Fruit fly (Drosophila melanogaster) whole organism, wandering third instar larva: ENCODE results near the gene Faf2.
A peak's percentile ranks its signal among the peaks of the same experiment; 100 is the strongest.

Experiments used
- Dfd ChIP-seq: fragments of >200 bp; optimal IDR thresholded peaks from 2 replicates; lab custom pipeline; 2017; ENCODE audit warnings: missing biosample characterization, missing genetic modification characterization
- Myc ChIP-seq: fragments of >200 bp; optimal IDR thresholded peaks from 2 replicates; lab custom pipeline; 2017
- Vsx2 ChIP-seq: fragments of 200-300, 225-300 bp; sonication (Bioruptor generic); optimal IDR thresholded peaks from 2 replicates; lab custom pipeline; 2018; ENCODE audit warnings: missing biosample characterization, missing genetic modification characterization; ENCODE audit not compliant: partially characterized antibody
- dmrt93B ChIP-seq: fragments of 200-800 bp; sonication (Bioruptor generic); optimal IDR thresholded peaks from 2 replicates; lab custom pipeline; 2018; ENCODE audit warnings: missing biosample characterization, mild to moderate bottlenecking, missing genetic modification characterization
- foxo ChIP-seq, 2 experiments: fragments of 200-800 bp; sonication (Bioruptor generic); optimal IDR thresholded peaks; 2 replicates in 1 of 2; 3 replicates in 1 of 2; lab custom pipeline; 2016 to 2017; ENCODE audit warnings: missing biosample characterization in 2 of 2, missing genetic modification characterization in 2 of 2
- fru ChIP-seq: fragments of 200-800 bp; sonication (Bioruptor generic); optimal IDR thresholded peaks from 3 replicates; lab custom pipeline; 2016; ENCODE audit warnings: missing biosample characterization, mild to moderate bottlenecking, missing genetic modification characterization
- h ChIP-seq: fragments of 200-800 bp; sonication (Bioruptor generic); optimal IDR thresholded peaks from 3 replicates; lab custom pipeline; 2016; ENCODE audit warnings: missing biosample characterization, mild to moderate bottlenecking, missing genetic modification characterization
- lola ChIP-seq: fragments of >200 bp; optimal IDR thresholded peaks from 2 replicates; lab custom pipeline; 2017; ENCODE audit warnings: missing biosample characterization, missing genetic modification characterization
- psq ChIP-seq: fragments of 200-800 bp; sonication (Bioruptor generic); optimal IDR thresholded peaks from 3 replicates; lab custom pipeline; 2017; ENCODE audit warnings: missing biosample characterization, mild to moderate bottlenecking, missing genetic modification characterization, moderate library complexity

DNA sequence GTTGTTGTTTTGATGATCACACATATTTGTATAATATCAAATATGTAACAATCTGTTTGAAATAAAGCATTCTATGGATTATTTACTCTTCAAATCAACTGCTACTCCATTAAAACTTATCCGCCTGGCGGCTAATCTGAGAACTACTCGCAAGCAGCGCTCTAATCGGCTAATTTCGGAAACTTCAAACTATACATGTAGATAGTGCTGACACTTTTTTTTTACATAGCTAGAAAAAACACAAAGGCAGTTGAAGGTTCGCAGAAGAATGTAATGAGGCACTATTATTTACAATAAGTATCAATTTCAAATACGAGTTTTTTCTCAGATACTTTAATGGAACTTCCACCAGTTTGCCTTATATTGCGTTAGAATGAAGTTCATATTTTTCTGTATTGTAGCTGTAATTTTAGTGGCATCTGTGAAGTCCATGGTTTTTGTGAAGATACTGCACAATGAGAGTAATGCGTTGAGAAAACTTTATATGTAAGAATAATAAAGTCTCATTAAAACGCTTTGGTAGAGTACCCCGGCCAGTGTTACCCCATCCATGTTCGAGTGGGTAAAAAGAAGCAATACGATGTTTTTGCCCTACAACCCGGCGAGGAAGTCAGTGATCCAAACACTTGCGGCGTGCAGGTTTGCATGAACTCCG, 42.4 kb downstream of the Faf2 start:
- TF ChIP-seq h (GFP tag; lab: Kevin White, UChicago) (no peak), Dfd (GFP tag; lab: Kevin White, UChicago) (no peak), Vsx2 (GFP tag; lab: Kevin White, UChicago) (no peak), dmrt93B (GFP tag; lab: Kevin White, UChicago) (peak; percentile 10), lola (GFP tag; lab: Kevin White, UChicago) (no peak), psq (GFP tag; lab: Kevin White, UChicago) (peak; percentile 3), foxo (GFP tag; optimal IDR thresholded peaks at IDR 0.05; lab: Kevin White, UChicago) (peak in 1 of 2 experiments; percentile 47), Myc (lab: Kevin White, UChicago) (peak; percentile 97), fru (GFP tag; lab: Kevin White, UChicago) (no peak)
